Fruit fly (Drosophila melanogaster) whole organism, embryonic: ENCODE results near the gene Osi10a.
A peak's percentile ranks its signal among the peaks of the same experiment; 100 is the strongest.

Experiments used
- ATbp ChIP-seq: fragments of 200-800 bp; sonication (Bioruptor generic); optimal IDR thresholded peaks from 2 replicates; lab custom pipeline; 2017; ENCODE audit warnings: missing biosample characterization, mild to moderate bottlenecking, missing genetic modification characterization, missing genetic modification reagents
- Adf1 ChIP-seq: fragments of 200-800 bp; sonication (Bioruptor generic); IDR thresholded peaks from 2 replicates; pipeline ENCODE4 v1.3.6; 2022; ENCODE audit warnings: missing biosample characterization, missing genetic modification characterization
- B-H2 ChIP-seq: fragments of 200-800 bp; sonication (Bioruptor generic); optimal IDR thresholded peaks from 2 replicates; lab custom pipeline; 2018; ENCODE audit warnings: missing biosample characterization, mild to moderate bottlenecking, missing genetic modification characterization
- Blimp-1 ChIP-seq: fragments of 200-800 bp; sonication (Bioruptor generic); optimal IDR thresholded peaks from 3 replicates; lab custom pipeline; 2018; ENCODE audit warnings: missing biosample characterization, missing genetic modification characterization, mild to moderate bottlenecking, moderate library complexity, missing genetic modification reagents
- CG14050 ChIP-seq: fragments of 200-800 bp; sonication (Bioruptor generic); IDR thresholded peaks from 3 replicates; pipeline ENCODE4 v1.3.6; 2022; ENCODE audit warnings: missing biosample characterization, missing genetic modification characterization
- CG14710 ChIP-seq: fragments of 200-800 bp; sonication (Bioruptor generic); optimal IDR thresholded peaks from 3 replicates; lab custom pipeline; 2019; ENCODE audit warnings: missing biosample characterization, mild to moderate bottlenecking, missing genetic modification characterization, moderate library complexity
- CG18262 ChIP-seq: fragments of 200-800 bp; optimal IDR thresholded peaks from 3 replicates; lab custom pipeline; 2019; ENCODE audit warnings: missing biosample characterization, mild to moderate bottlenecking, missing genetic modification characterization, moderate library complexity
- CG30403 ChIP-seq: fragments of 200-800 bp; sonication (Bioruptor generic); optimal IDR thresholded peaks from 3 replicates; lab custom pipeline; 2016; ENCODE audit warnings: missing biosample characterization, missing genetic modification characterization
- CG42726 ChIP-seq: fragments of 200-800 bp; sonication (Bioruptor generic); IDR thresholded peaks from 2 replicates; pipeline ENCODE4 v1.3.6; 2022; ENCODE audit warnings: missing biosample characterization, missing genetic modification characterization; ENCODE audit not compliant: partially characterized antibody
- CG5180 ChIP-seq: fragments of 200-800 bp; sonication (Bioruptor generic); optimal IDR thresholded peaks from 3 replicates; lab custom pipeline; 2017; ENCODE audit warnings: missing biosample characterization, missing genetic modification characterization, mild to moderate bottlenecking, moderate library complexity, missing genetic modification reagents
- CG6272 ChIP-seq: fragments of 200-800 bp; sonication (Bioruptor generic); IDR thresholded peaks from 2 replicates; pipeline ENCODE4 v1.3.6; 2022; ENCODE audit warnings: missing biosample characterization, missing genetic modification characterization
- CG7556 ChIP-seq: fragments of 200-800 bp; sonication (Bioruptor generic); optimal IDR thresholded peaks from 2 replicates; lab custom pipeline; 2017; ENCODE audit warnings: missing biosample characterization, mild to moderate bottlenecking, missing genetic modification characterization
- CG8281 ChIP-seq: fragments of 200-800 bp; sonication (Bioruptor generic); optimal IDR thresholded peaks from 2 replicates; lab custom pipeline; 2018; ENCODE audit warnings: missing biosample characterization, mild to moderate bottlenecking, missing genetic modification characterization, moderate library complexity
- CG9817 ChIP-seq: fragments of 200-800 bp; sonication (Bioruptor generic); optimal IDR thresholded peaks from 2 replicates; lab custom pipeline; 2018; ENCODE audit warnings: missing biosample characterization, mild to moderate bottlenecking, missing genetic modification characterization, moderate library complexity
- CHES-1-like ChIP-seq: fragments of 200-800 bp; sonication (Bioruptor generic); optimal IDR thresholded peaks from 2 replicates; lab custom pipeline; 2016; ENCODE audit warnings: missing biosample characterization, missing genetic modification characterization
- Dip2 ChIP-seq: fragments of 200-800 bp; sonication (Bioruptor generic); IDR thresholded peaks from 2 replicates; pipeline ENCODE4 v1.3.6; 2022; ENCODE audit warnings: missing biosample characterization, missing genetic modification characterization
- Dp ChIP-seq: fragments of 200-800 bp; sonication (Bioruptor generic); optimal IDR thresholded peaks from 2 replicates; lab custom pipeline; 2018; ENCODE audit warnings: missing biosample characterization, mild to moderate bottlenecking, missing genetic modification characterization, moderate library complexity
- HLHmδ ChIP-seq: fragments of 200-800 bp; sonication (Bioruptor generic); optimal IDR thresholded peaks from 2 replicates; lab custom pipeline; 2018; ENCODE audit warnings: missing biosample characterization, mild to moderate bottlenecking, missing genetic modification characterization, moderate library complexity
- Meics ChIP-seq: fragments of 200-800 bp; sonication (Bioruptor generic); optimal IDR thresholded peaks from 2 replicates; lab custom pipeline; 2017; ENCODE audit warnings: missing biosample characterization, mild to moderate bottlenecking, missing genetic modification characterization
- Myb ChIP-seq: fragments of 200-800 bp; sonication (Bioruptor generic); optimal IDR thresholded peaks from 2 replicates; lab custom pipeline; 2016; ENCODE audit warnings: missing biosample characterization, missing genetic modification characterization
- NC2α ChIP-seq: fragments of 200-800 bp; sonication (Bioruptor generic); optimal IDR thresholded peaks from 2 replicates; lab custom pipeline; 2016; ENCODE audit warnings: missing biosample characterization, missing genetic modification characterization
- NK7.1 ChIP-seq: fragments of 200-800 bp; sonication (Bioruptor generic); optimal IDR thresholded peaks from 3 replicates; lab custom pipeline; 2016; ENCODE audit warnings: missing biosample characterization, missing genetic modification characterization
- Nf-YC ChIP-seq: fragments of 200-800 bp; optimal IDR thresholded peaks from 3 replicates; lab custom pipeline; 2019; ENCODE audit warnings: missing biosample characterization, mild to moderate bottlenecking, missing genetic modification characterization, moderate library complexity
- Pdp1 ChIP-seq, 2 experiments: fragments of 200-800 bp; sonication (Bioruptor generic); optimal IDR thresholded peaks; 3 replicates each; lab custom pipeline; 2016; ENCODE audit warnings: missing biosample characterization in 2 of 2, missing genetic modification characterization in 2 of 2, mild to moderate bottlenecking in 1 of 2, moderate library complexity in 1 of 2
- Ptx1 ChIP-seq: fragments of 200-800 bp; sonication (Bioruptor generic); IDR thresholded peaks from 2 replicates; pipeline ENCODE4 v1.3.6; 2022; ENCODE audit warnings: missing biosample characterization, missing genetic modification characterization
- Sox102F ChIP-seq: fragments of 200-800 bp; sonication (Bioruptor generic); optimal IDR thresholded peaks from 2 replicates; lab custom pipeline; 2018; ENCODE audit warnings: missing biosample characterization, mild to moderate bottlenecking, missing genetic modification characterization, moderate library complexity
- Xrp1 ChIP-seq: fragments of 200-800 bp; sonication (Bioruptor generic); IDR thresholded peaks from 2 replicates; pipeline ENCODE4 v1.3.6; 2022; ENCODE audit warnings: missing biosample characterization, missing genetic modification characterization
- bsh ChIP-seq, 2 experiments: fragments of 200-800 bp; sonication (Bioruptor generic); optimal IDR thresholded peaks; 2 replicates each; lab custom pipeline; 2017 to 2018; ENCODE audit warnings: mild to moderate bottlenecking in 2 of 2, missing biosample characterization in 2 of 2, missing genetic modification characterization in 2 of 2, moderate library complexity in 1 of 2
- dmrt11E ChIP-seq: fragments of 200-800 bp; sonication (Bioruptor generic); optimal IDR thresholded peaks from 3 replicates; lab custom pipeline; 2018; ENCODE audit warnings: missing biosample characterization, mild to moderate bottlenecking, missing genetic modification characterization, moderate library complexity
- dpn ChIP-seq, 2 experiments: fragments of 200-800 bp; sonication (Bioruptor generic); optimal IDR thresholded peaks; 3 replicates each; lab custom pipeline; 2016; ENCODE audit warnings: missing biosample characterization in 2 of 2, missing genetic modification characterization in 2 of 2
- dysf ChIP-seq: fragments of 200-800 bp; sonication (Bioruptor generic); IDR thresholded peaks from 3 replicates; pipeline ENCODE4 v1.3.6; 2022; ENCODE audit warnings: missing biosample characterization, missing genetic modification characterization
- ken ChIP-seq: fragments of 200-800 bp; sonication (Bioruptor generic); IDR thresholded peaks from 3 replicates; pipeline ENCODE4 v1.3.6; 2022; ENCODE audit warnings: missing biosample characterization, missing genetic modification characterization
- lbe ChIP-seq: fragments of 200-800 bp; sonication (Bioruptor generic); optimal IDR thresholded peaks from 2 replicates; lab custom pipeline; 2016; ENCODE audit warnings: missing biosample characterization, mild to moderate bottlenecking, missing genetic modification characterization
- onecut ChIP-seq: fragments of 200-800 bp; sonication (Bioruptor generic); IDR thresholded peaks from 2 replicates; pipeline ENCODE4 v1.3.6; 2022; ENCODE audit warnings: missing biosample characterization, missing genetic modification characterization
- prd ChIP-seq, 3 experiments: fragments of >200 bp in 2 of 3; fragments of 200-800 bp in 1 of 3; sonication (Bioruptor generic) in 1 of 3; optimal IDR thresholded peaks in 2 of 3; IDR thresholded peaks in 1 of 3; 2 replicates in 2 of 3; 3 replicates in 1 of 3; pipeline versions ENCODE4 v1.3.6 to Lab custom; 2017 to 2022; ENCODE audit warnings: missing biosample characterization in 1 of 3, missing genetic modification characterization in 1 of 3
- sens ChIP-seq: fragments of 200-800 bp; sonication (Bioruptor generic); peaks from one replicate; lab custom pipeline; 2016; ENCODE audit warnings: missing biosample characterization, missing genetic modification characterization
- so ChIP-seq: fragments of 200-800 bp; sonication (Bioruptor generic); IDR thresholded peaks from 3 replicates; pipeline ENCODE4 v1.3.6; 2022; ENCODE audit warnings: missing biosample characterization, missing genetic modification characterization
- sr ChIP-seq: fragments of 200-800 bp; sonication (Bioruptor generic); IDR thresholded peaks from 3 replicates; pipeline ENCODE4 v1.3.6; 2022; ENCODE audit warnings: missing biosample characterization, missing genetic modification characterization
- stc ChIP-seq: fragments of 200-800 bp; sonication (Bioruptor generic); IDR thresholded peaks from 2 replicates; pipeline ENCODE4 v1.3.6; 2022; ENCODE audit warnings: missing biosample characterization, missing genetic modification characterization
- tll ChIP-seq, 2 experiments: fragments of 200-800 bp in 1 of 2; fragments of >200 bp in 1 of 2; sonication (Bioruptor generic) in 1 of 2; optimal IDR thresholded peaks; 2 replicates each; lab custom pipeline; 2017 to 2019; ENCODE audit warnings: missing biosample characterization in 2 of 2, missing genetic modification characterization in 2 of 2, mild to moderate bottlenecking in 1 of 2, moderate library complexity in 1 of 2
- zen ChIP-seq: fragments of 200-800 bp; sonication (Bioruptor generic); optimal IDR thresholded peaks from 3 replicates; lab custom pipeline; 2018; ENCODE audit warnings: missing biosample characterization, mild to moderate bottlenecking, missing genetic modification characterization, moderate library complexity

Gene Osi10a

dm6 chr3R:6214227-6214626, 49.5 kb upstream of the Osi10a start (continued):
- TF ChIP-seq CG42726 (no peak), CG14710 (tag; lab: Kevin White, UChicago) (no peak), prd (optimal IDR thresholded peaks at IDR 0.05; lab: Kevin White, UChicago) (no peak), prd (GFP tag; IDR thresholded peaks at IDR 0.05; lab: Robert Waterston, UW) (0 out of 3 replicates have a peak, but pooled peaks have one; percentile 5), CG14050 (GFP tag; lab: Robert Waterston, UW) (no peak), CG30403 (GFP tag; lab: Kevin White, UChicago) (no peak), Dip2 (no peak), so (GFP tag; lab: Robert Waterston, UW) (no peak), Sox102F (GFP tag; lab: Kevin White, UChicago) (peak; percentile 35), ATbp (GFP tag; lab: Kevin White, UChicago) (peak; percentile 26), CHES-1-like (GFP tag; lab: Kevin White, UChicago) (no peak), dmrt11E (tag; lab: Kevin White, UChicago) (no peak), Myb (GFP tag; lab: Kevin White, UChicago) (no peak), B-H2 (GFP tag; lab: Kevin White, UChicago) (no peak)

dm6 chr3R:6215053-6215882, 48.5 kb upstream of the Osi10a start, which contains the start of gene Osi3:
Osi3 (plus strand) TSS chr3R:6215832.
- TF ChIP-seq ken (GFP tag; lab: Robert Waterston, UW) = 0 out of 3 replicates have a peak, but pooled peaks have one; percentile 14
- no peak for TF ChIP-seq NC2α (GFP tag; lab: Kevin White, UChicago)
- no peak for TF ChIP-seq CG7556 (GFP tag; lab: Kevin White, UChicago)
- no peak for TF ChIP-seq CG18262 (tag; lab: Kevin White, UChicago)
- 0 out of 3 replicates have a peak, but pooled peaks have one; percentile 48 for TF ChIP-seq sr (GFP tag; lab: Robert Waterston, UW)
- no peak for TF ChIP-seq lbe
- TF ChIP-seq Adf1 = 0 out of 2 replicates have a peak, but pooled peaks have one; percentile 14
- no peak for TF ChIP-seq dpn (GFP tag; optimal IDR thresholded peaks at IDR 0.05; lab: Kevin White, UChicago)
- no peak for TF ChIP-seq CG9817 (tag; lab: Kevin White, UChicago)
- TF ChIP-seq Pdp1 (GFP tag; optimal IDR thresholded peaks at IDR 0.05; lab: Kevin White, UChicago) = no peak
- no peak for TF ChIP-seq NK7.1
- TF ChIP-seq Nf-YC (tag; lab: Kevin White, UChicago) = no peak
- no peak for TF ChIP-seq Meics (GFP tag; lab: Kevin White, UChicago)
- TF ChIP-seq CG6272 (GFP tag; lab: Robert Waterston, UW) = no peak
- no peak for TF ChIP-seq Ptx1 (GFP tag; lab: Robert Waterston, UW)
- TF ChIP-seq dysf (GFP tag; lab: Robert Waterston, UW) = 0 out of 3 replicates have a peak, but pooled peaks have one; percentile 10
- peak; percentile 12 for TF ChIP-seq HLHmδ (GFP tag; lab: Kevin White, UChicago)
- no peak for TF ChIP-seq Dp
- no peak for TF ChIP-seq stc (GFP tag; lab: Robert Waterston, UW)
- peak in 1 of 2 experiments; percentile 62 for TF ChIP-seq tll (GFP tag; optimal IDR thresholded peaks at IDR 0.05; lab: Kevin White, UChicago)
- peak; percentile 49 for TF ChIP-seq zen (tag; lab: Kevin White, UChicago)
- TF ChIP-seq CG5180 (GFP tag; lab: Kevin White, UChicago) = no peak
- TF ChIP-seq bsh (GFP tag; optimal IDR thresholded peaks at IDR 0.05; lab: Kevin White, UChicago) = no peak
- TF ChIP-seq CG8281 (tag; lab: Kevin White, UChicago) = no peak
- peak; percentile 53 for TF ChIP-seq sens (GFP tag; lab: Kevin White, UChicago)
- TF ChIP-seq Xrp1 (GFP tag; lab: Robert Waterston, UW) = peak; percentile 13; the same call in 1 of the 2 replicates
- TF ChIP-seq onecut (GFP tag; lab: Robert Waterston, UW) = no peak
- peak; percentile 13 for TF ChIP-seq ATbp (GFP tag; lab: Kevin White, UChicago)
- peak; percentile 24 for TF ChIP-seq Blimp-1 (GFP tag; lab: Kevin White, UChicago)
